Worm (Caenorhabditis elegans) whole organism, L4 larva: ENCODE data around the gene rabn-5.

Experiments used
- F49E8.2 ChIP-seq: sonication (generic microtip); optimal IDR thresholded peaks from 2 replicates; lab custom pipeline; 2016; ENCODE audit warnings: missing compliant biosample characterization, mild to moderate bottlenecking, missing genetic modification characterization, borderline replicate concordance
- R02D3.7 ChIP-seq: fragments of 150-350 bp; sonication (generic microtip); optimal IDR thresholded peaks from 3 replicates; lab custom pipeline; 2014; ENCODE audit warnings: missing biosample characterization, missing genetic modification characterization
- ZK546.5 ChIP-seq, 2 experiments: sonication (generic microtip); optimal IDR thresholded peaks; 2 replicates each; lab custom pipeline; 2017; ENCODE audit warnings: missing biosample characterization in 2 of 2, missing genetic modification characterization in 2 of 2
- aha-1 ChIP-seq: fragments of 150-350 bp; peaks from one replicate; lab custom pipeline; 2014; ENCODE audit warnings: missing biosample characterization, missing genetic modification characterization
- aly-2 ChIP-seq: sonication (generic microtip); optimal IDR thresholded peaks from 2 replicates; lab custom pipeline; 2018; ENCODE audit warnings: missing biosample characterization, missing genetic modification characterization
- ama-1 ChIP-seq: fragments of 150-350 bp; optimal IDR thresholded peaks from 2 replicates; lab custom pipeline; 2014; ENCODE audit warnings: inconsistent platforms, mixed read lengths
- dve-1 ChIP-seq: sonication (generic microtip); optimal IDR thresholded peaks from 2 replicates; lab custom pipeline; 2017; ENCODE audit warnings: antibody characterized with exemption, mild to moderate bottlenecking, missing genetic modification characterization, missing compliant biosample characterization; ENCODE audit not compliant: insufficient read depth
- egl-27 ChIP-seq: sonication (generic microtip); optimal IDR thresholded peaks from 3 replicates; lab custom pipeline; 2017; ENCODE audit warnings: missing biosample characterization, missing genetic modification reagents, missing genetic modification characterization
- lsy-2 ChIP-seq, 2 experiments: fragments of 150-350 bp in 1 of 2; sonication (generic microtip) in 1 of 2; optimal IDR thresholded peaks; 2 replicates each; lab custom pipeline; 2014 to 2017; ENCODE audit warnings: missing biosample characterization in 2 of 2, missing genetic modification characterization in 2 of 2
- mdt-29 ChIP-seq: fragments of 200-800 bp; sonication (Bioruptor generic); IDR thresholded peaks from 2 replicates; pipeline ENCODE4 v1.3.6; 2022; ENCODE audit warnings: missing genetic modification reagents, missing genetic modification characterization, missing compliant biosample characterization
- nhr-10 ChIP-seq: fragments of 150-350 bp; optimal IDR thresholded peaks from 2 replicates; lab custom pipeline; 2014; ENCODE audit warnings: missing biosample characterization, missing genetic modification characterization
- spr-3 ChIP-seq: fragments of 200-800 bp; sonication (Bioruptor generic); optimal IDR thresholded peaks from 2 replicates; lab custom pipeline; 2018; ENCODE audit warnings: mild to moderate bottlenecking, missing genetic modification characterization, missing compliant biosample characterization
- unc-62 ChIP-seq, 3 experiments: fragments of 150-350 bp in 1 of 3; sonication (generic microtip); optimal IDR thresholded peaks in 2 of 3; peaks in 1 of 3; 1 replicate in 1 of 3; 2 replicates in 2 of 3; lab custom pipeline; 2014 to 2017; ENCODE audit warnings: missing biosample characterization in 3 of 3, missing genetic modification characterization in 3 of 3, missing genetic modification reagents in 3 of 3, missing genotype in 1 of 3

- no peak for TF ChIP-seq ama-1 (lab: Kevin White, UChicago)
- peak; percentile 16 for TF ChIP-seq dve-1
- peak in 1 of 2 experiments; percentile 87 for TF ChIP-seq unc-62 (GFP tag; optimal IDR thresholded peaks at IDR 0.05 in 1 of 2; lab: Kevin White, UChicago)
- no peak for TF ChIP-seq unc-62 (tag; optimal IDR thresholded peaks at IDR 0.05; lab: Kevin White, UChicago)
- no peak for TF ChIP-seq nhr-10
- TF ChIP-seq F49E8.2, result no peak
- no peak for TF ChIP-seq spr-3 (GFP tag; lab: Kevin White, UChicago)
- no peak for TF ChIP-seq egl-27 (tag; lab: Kevin White, UChicago)
- TF ChIP-seq mdt-29 (GFP tag; lab: Robert Waterston, UW), result 0 out of 2 replicates have a peak, but pooled peaks have one; percentile 8
- no peak for TF ChIP-seq aha-1 (tag; lab: Kevin White, UChicago)
- no peak for TF ChIP-seq lsy-2 (tag; optimal IDR thresholded peaks at IDR 0.05; lab: Kevin White, UChicago)
- TF ChIP-seq aly-2 (tag; lab: Kevin White, UChicago), result no peak
- no peak for TF ChIP-seq R02D3.7 (tag; lab: Kevin White, UChicago)
- no peak for TF ChIP-seq ZK546.5 (tag; optimal IDR thresholded peaks at IDR 0.05; lab: Kevin White, UChicago)
Measured at ce11 chrIII:5840277-5840676, 24.1 kb upstream of the rabn-5 start.
